Worm (Caenorhabditis elegans): ENCODE results near the gene pdhb-1.
"Not testable (repeated sequence)": the region's sequence is repeated elsewhere in the genome, so short reads cannot be mapped to it uniquely, and the experiment has no call there.

Gene pdhb-1

DNA sequence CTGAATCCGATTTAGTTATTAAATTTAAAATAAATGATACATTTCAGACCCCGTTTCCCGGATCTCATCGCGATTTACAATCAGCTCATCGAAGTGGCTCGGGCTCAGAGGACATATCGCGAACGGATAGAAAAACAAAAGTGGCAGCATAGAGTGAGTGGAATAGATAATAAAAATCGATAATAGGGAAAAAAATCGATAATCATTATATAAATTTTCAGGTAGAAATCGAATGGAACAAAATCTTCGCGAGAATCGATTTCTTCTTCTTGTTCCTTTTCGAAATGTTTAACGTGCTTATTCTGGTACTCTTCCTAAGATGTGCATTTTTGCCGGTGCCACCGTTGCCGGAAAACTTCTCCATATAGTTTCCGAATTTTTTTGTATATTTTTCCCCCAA lies 19.3 kb downstream of the pdhb-1 start:
- TF ChIP-seq ceh-28 (tag; optimal IDR thresholded peaks at IDR 0.05) (peak; percentile 39), nhr-237 (tag; optimal IDR thresholded peaks at IDR 0.05) (no peak), ZK546.5 (tag; optimal IDR thresholded peaks at IDR 0.05) (no peak), ceh-16 (tag; optimal IDR thresholded peaks at IDR 0.05) (no peak)

DNA sequence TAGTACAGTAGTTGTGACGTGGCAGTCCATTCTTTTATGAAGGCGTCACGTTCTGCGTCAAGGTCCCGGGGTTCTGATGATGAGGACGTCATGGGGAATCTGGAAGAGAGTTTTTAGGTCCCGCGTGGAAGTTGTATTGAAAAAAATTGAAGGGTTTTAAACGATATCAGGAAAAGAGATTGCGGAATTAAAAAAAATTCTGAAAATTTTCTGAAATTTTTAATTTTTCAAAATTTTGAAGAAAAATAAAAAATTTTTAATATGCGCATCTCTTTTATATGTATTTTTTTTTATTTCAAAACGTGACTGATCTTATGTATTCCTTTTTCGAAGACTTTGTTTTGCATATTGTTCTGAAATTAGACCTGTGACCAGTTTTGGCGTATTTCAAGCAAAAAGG lies 23.0 kb downstream of the pdhb-1 start, which contains the start of gene C04C3.6:
C04C3.6 (minus strand) TSS at position 101 of the 400 bp plus-strand sequence.
- TF ChIP-seq snpc-4 (tag; optimal IDR thresholded peaks at IDR 0.05) (no peak), skn-1 (tag; optimal IDR thresholded peaks at IDR 0.05) (no peak), mml-1 (tag; optimal IDR thresholded peaks at IDR 0.05) (no peak), nhr-28 (tag; optimal IDR thresholded peaks at IDR 0.05) (no peak), ceh-16 (tag; optimal IDR thresholded peaks at IDR 0.05) (no peak), nhr-23 (tag; optimal IDR thresholded peaks at IDR 0.05) (no peak), egl-5 (tag; optimal IDR thresholded peaks at IDR 0.05) (no peak), lsy-12 (tag; optimal IDR thresholded peaks at IDR 0.05) (no peak), unc-39 (tag; optimal IDR thresholded peaks at IDR 0.05) (no peak), ztf-11 (tag; optimal IDR thresholded peaks at IDR 0.05) (no peak)

DNA sequence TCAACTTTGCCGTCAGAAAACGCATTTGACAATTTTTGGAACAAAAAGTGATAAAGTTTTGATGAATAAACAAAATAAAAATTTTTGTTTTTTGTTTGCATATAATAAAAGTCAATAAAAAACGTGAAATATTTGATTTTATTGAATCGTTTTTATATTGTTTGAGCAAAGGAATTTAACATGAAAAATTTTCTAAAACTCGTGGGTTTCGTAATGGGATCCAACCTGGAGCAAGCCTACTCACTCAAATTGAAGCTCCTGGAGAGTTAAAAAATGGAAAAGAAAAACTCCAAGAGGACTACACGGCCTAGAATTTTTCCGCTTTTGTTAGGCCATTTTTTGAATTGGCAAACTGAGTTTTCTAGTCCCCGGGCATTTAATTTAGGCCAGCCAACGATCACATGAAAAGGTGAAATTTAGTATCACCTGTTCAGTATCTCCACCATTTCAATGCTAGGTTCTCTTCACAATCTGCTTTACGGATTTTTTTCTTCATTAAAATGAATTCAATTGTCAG lies 29.0 kb downstream of the pdhb-1 start, which contains the start of the genes C04C3.9 and srz-60:
C04C3.9 (minus strand) TSS at position 101 of the 517 bp plus-strand sequence.
srz-60 (plus strand) TSS at position 467 of the 517 bp plus-strand sequence.
- TF ChIP-seq daf-12 (tag; optimal IDR thresholded peaks at IDR 0.05) (no peak), lsy-12 (tag; optimal IDR thresholded peaks at IDR 0.05) (no peak), nhr-67 (tag; optimal IDR thresholded peaks at IDR 0.05) (no peak), eor-1 (tag; optimal IDR thresholded peaks at IDR 0.05) (no peak), snpc-4 (tag; optimal IDR thresholded peaks at IDR 0.05) (no peak), nhr-25 (tag; optimal IDR thresholded peaks at IDR 0.05) (no peak), ceh-28 (tag; optimal IDR thresholded peaks at IDR 0.05) (no peak), fos-1 (tag; optimal IDR thresholded peaks at IDR 0.05) (no peak), zag-1 (tag; optimal IDR thresholded peaks at IDR 0.05) (no peak), lin-15B (tag; optimal IDR thresholded peaks at IDR 0.05) (no peak), pqm-1 (tag; optimal IDR thresholded peaks at IDR 0.05) (no peak), ceh-9 (tag; optimal IDR thresholded peaks at IDR 0.05) (no peak)

DNA sequence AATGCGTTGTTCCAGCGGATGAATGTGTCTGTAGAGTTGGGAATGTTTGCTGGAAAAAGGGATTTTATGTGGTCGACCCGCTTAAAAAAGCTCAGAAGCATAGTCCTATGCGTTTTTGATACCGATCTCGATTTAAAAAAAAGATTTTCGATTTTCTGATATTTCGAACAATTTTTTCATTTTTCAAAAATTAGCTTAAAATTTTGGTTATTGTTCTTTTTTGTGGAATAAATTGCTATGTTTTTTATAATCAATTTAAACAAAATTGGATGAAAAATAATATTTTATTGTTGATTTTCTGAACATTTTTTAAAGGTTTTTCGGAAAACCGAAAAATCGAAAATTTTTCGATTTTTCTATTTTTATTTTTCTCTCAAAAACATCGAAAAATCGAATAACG lies 33.9 kb downstream of the pdhb-1 start, which contains the start of gene C04C3.7:
C04C3.7 (minus strand) TSS at position 101 of the 400 bp plus-strand sequence.
- not testable (repeated sequence) for TF ChIP-seq ceh-28, pha-4, elt-3 (tag; optimal IDR thresholded peaks at IDR 0.05)

DNA sequence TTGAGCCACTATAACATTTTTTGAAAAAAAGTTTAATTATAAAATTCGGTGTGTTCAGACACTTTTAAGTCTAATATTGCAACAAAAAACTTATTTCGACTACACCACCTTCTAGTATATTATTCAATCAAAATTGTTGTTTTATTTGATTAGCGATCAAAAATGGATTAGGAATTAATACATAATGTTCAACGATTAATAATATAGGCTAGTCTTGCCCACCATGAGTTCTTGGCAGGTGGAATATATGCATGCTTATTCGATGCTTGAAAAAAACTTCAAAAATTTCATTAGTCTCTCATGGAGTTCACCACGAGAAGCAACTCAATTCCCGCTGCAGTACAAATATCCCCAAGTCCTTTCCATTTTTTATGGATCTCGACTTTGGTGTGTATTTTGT lies 36.5 kb downstream of the pdhb-1 start, which contains the start of gene srz-32:
srz-32 (plus strand) TSS at position 301 of the 400 bp plus-strand sequence.
- TF ChIP-seq egl-5 (tag; optimal IDR thresholded peaks at IDR 0.05), result no peak
- no peak for TF ChIP-seq elt-1 (tag; optimal IDR thresholded peaks at IDR 0.05)
- TF ChIP-seq fkh-2 (tag; optimal IDR thresholded peaks at IDR 0.05), result no peak
- no peak for TF ChIP-seq nhr-11 (tag; optimal IDR thresholded peaks at IDR 0.05)
- no peak for TF ChIP-seq eor-1 (tag; optimal IDR thresholded peaks at IDR 0.05)
- TF ChIP-seq skn-1 (tag; optimal IDR thresholded peaks at IDR 0.05), result no peak
- no peak for TF ChIP-seq lin-39 (tag; optimal IDR thresholded peaks at IDR 0.05)
- TF ChIP-seq ceh-82 (tag; optimal IDR thresholded peaks at IDR 0.05), result no peak
- TF ChIP-seq lin-15B (tag; optimal IDR thresholded peaks at IDR 0.05), result no peak
- no peak for TF ChIP-seq lsy-12 (tag; optimal IDR thresholded peaks at IDR 0.05)
- TF ChIP-seq ama-1 (optimal IDR thresholded peaks at IDR 0.05), result no peak
- no peak for TF ChIP-seq mdl-1 (tag; optimal IDR thresholded peaks at IDR 0.05)
- no peak for TF ChIP-seq ztf-4 (tag; optimal IDR thresholded peaks at IDR 0.05)
- TF ChIP-seq nhr-76 (tag; optimal IDR thresholded peaks at IDR 0.05), result no peak
- TF ChIP-seq unc-39 (tag; optimal IDR thresholded peaks at IDR 0.05), result no peak
- no peak for TF ChIP-seq ztf-11 (tag; optimal IDR thresholded peaks at IDR 0.05)
- no peak for TF ChIP-seq nhr-43 (tag; optimal IDR thresholded peaks at IDR 0.05; ENCODE audit: poor library complexity, severe bottlenecking)
